Worm (Caenorhabditis elegans) whole organism, L2 larva: ENCODE results near the gene acr-7.

ENCODE experiments used
- C34F6.9 ChIP-seq: fragments of 150-350 bp; optimal IDR thresholded peaks from 2 replicates; lab custom pipeline; 2014; ENCODE audit warnings: missing biosample characterization, missing genetic modification characterization
- F13H6.1 ChIP-seq: sonication (generic microtip); optimal IDR thresholded peaks from 2 replicates; lab custom pipeline; 2016; ENCODE audit warnings: missing genetic modification characterization, missing compliant biosample characterization
- Y55F3AM.14 ChIP-seq: fragments of 200-800 bp; sonication (Bioruptor generic); optimal IDR thresholded peaks from 2 replicates; lab custom pipeline; 2018; ENCODE audit warnings: mild to moderate bottlenecking, missing genetic modification characterization, missing compliant biosample characterization
- ZK546.5 ChIP-seq: sonication (generic microtip); optimal IDR thresholded peaks from 2 replicates; lab custom pipeline; 2017; ENCODE audit warnings: missing biosample characterization, missing genetic modification characterization
- alr-1 ChIP-seq: fragments of 150-350 bp; optimal IDR thresholded peaks from 2 replicates; lab custom pipeline; 2014; ENCODE audit warnings: missing biosample characterization, missing genetic modification characterization
- aly-2 ChIP-seq: fragments of 150-350 bp; optimal IDR thresholded peaks from 2 replicates; lab custom pipeline; 2014; ENCODE audit warnings: missing biosample characterization, missing genetic modification characterization
- ama-1 ChIP-seq: fragments of 150-350 bp; optimal IDR thresholded peaks from 2 replicates; lab custom pipeline; 2018; ENCODE audit warnings: inconsistent platforms
- blmp-1 ChIP-seq: sonication (generic microtip); optimal IDR thresholded peaks from 2 replicates; lab custom pipeline; 2017; ENCODE audit warnings: missing genetic modification characterization, mild to moderate bottlenecking, missing compliant biosample characterization, antibody characterized with exemption, moderate library complexity; ENCODE audit not compliant: insufficient read depth
- ceh-16 ChIP-seq: fragments of 150-350 bp; optimal IDR thresholded peaks from 2 replicates; lab custom pipeline; 2014; ENCODE audit warnings: missing biosample characterization, missing genetic modification characterization
- ceh-82 ChIP-seq: fragments of 150-350 bp; optimal IDR thresholded peaks from 2 replicates; lab custom pipeline; 2014; ENCODE audit warnings: missing biosample characterization, missing genetic modification characterization
- crh-2 ChIP-seq: sonication (generic microtip); optimal IDR thresholded peaks from 2 replicates; lab custom pipeline; 2017; ENCODE audit warnings: missing biosample characterization, missing genetic modification characterization
- dmd-4 ChIP-seq: sonication (generic microtip); optimal IDR thresholded peaks from 2 replicates; lab custom pipeline; 2017; ENCODE audit warnings: missing biosample characterization, missing genetic modification characterization
- elt-1 ChIP-seq: fragments of 150-350 bp; optimal IDR thresholded peaks from 2 replicates; lab custom pipeline; 2014; ENCODE audit warnings: missing biosample characterization, missing genetic modification characterization
- elt-3 ChIP-seq: sonication (generic microtip); optimal IDR thresholded peaks from 2 replicates; lab custom pipeline; 2017; ENCODE audit warnings: missing biosample characterization, missing genetic modification characterization
- gmeb-1 ChIP-seq: fragments of 150-350 bp; optimal IDR thresholded peaks from 2 replicates; lab custom pipeline; 2014; ENCODE audit warnings: missing biosample characterization, missing genetic modification characterization
- lin-13 ChIP-seq: fragments of 150-350 bp; optimal IDR thresholded peaks from 2 replicates; lab custom pipeline; 2014; ENCODE audit warnings: missing biosample characterization, missing genetic modification reagents, missing genetic modification characterization
- lin-39 ChIP-seq: fragments of 150-350 bp; optimal IDR thresholded peaks from 2 replicates; lab custom pipeline; 2014; ENCODE audit warnings: missing biosample characterization, missing genetic modification reagents, missing genetic modification characterization
- mab-5 ChIP-seq: fragments of 150-350 bp; optimal IDR thresholded peaks from 2 replicates; lab custom pipeline; 2014; ENCODE audit warnings: missing biosample characterization, missing genetic modification characterization
- mbf-1 ChIP-seq: sonication (generic microtip); optimal IDR thresholded peaks from 2 replicates; lab custom pipeline; 2017; ENCODE audit warnings: missing biosample characterization, missing genetic modification characterization
- nhr-11 ChIP-seq: fragments of 150-350 bp; optimal IDR thresholded peaks from 2 replicates; lab custom pipeline; 2014; ENCODE audit warnings: missing biosample characterization, missing genetic modification characterization
- nhr-129 ChIP-seq: fragments of 150-350 bp; optimal IDR thresholded peaks from 2 replicates; lab custom pipeline; 2014; ENCODE audit warnings: missing biosample characterization, missing genetic modification characterization
- nhr-21 ChIP-seq: fragments of 150-350 bp; optimal IDR thresholded peaks from 2 replicates; lab custom pipeline; 2014; ENCODE audit warnings: missing biosample characterization, missing genetic modification characterization
- nhr-237 ChIP-seq: fragments of 150-350 bp; optimal IDR thresholded peaks from 2 replicates; lab custom pipeline; 2014; ENCODE audit warnings: missing biosample characterization, missing genetic modification characterization
- nhr-25 ChIP-seq: fragments of 150-350 bp; sonication (generic microtip); optimal IDR thresholded peaks from 3 replicates; lab custom pipeline; 2014; ENCODE audit warnings: missing biosample characterization, missing genetic modification characterization
- nhr-6 ChIP-seq: fragments of 150-350 bp; optimal IDR thresholded peaks from 2 replicates; lab custom pipeline; 2014; ENCODE audit warnings: missing biosample characterization, missing genetic modification characterization
- nhr-77 ChIP-seq: fragments of 150-350 bp; optimal IDR thresholded peaks from 2 replicates; lab custom pipeline; 2014; ENCODE audit warnings: missing biosample characterization, missing genetic modification characterization
- peb-1 ChIP-seq: fragments of 150-350 bp; optimal IDR thresholded peaks from 2 replicates; lab custom pipeline; 2014; ENCODE audit warnings: missing biosample characterization, missing genetic modification characterization
- sem-4 ChIP-seq: fragments of 150-350 bp; optimal IDR thresholded peaks from 2 replicates; lab custom pipeline; 2014; ENCODE audit warnings: missing biosample characterization, missing genetic modification reagents, missing genetic modification characterization
- sma-3 ChIP-seq: sonication (generic microtip); optimal IDR thresholded peaks from 2 replicates; lab custom pipeline; 2016; ENCODE audit warnings: missing genetic modification reagents, missing genetic modification characterization, missing compliant biosample characterization
- snpc-4 ChIP-seq: fragments of 150-350 bp; optimal IDR thresholded peaks from 2 replicates; lab custom pipeline; 2014; ENCODE audit warnings: missing biosample characterization, missing genetic modification characterization
- unc-55 ChIP-seq: fragments of 150-350 bp; sonication (generic microtip); optimal IDR thresholded peaks from 3 replicates; lab custom pipeline; 2014; ENCODE audit warnings: missing biosample characterization, missing genetic modification reagents, missing genetic modification characterization
- unc-62 ChIP-seq: fragments of 150-350 bp; optimal IDR thresholded peaks from 2 replicates; lab custom pipeline; 2014; ENCODE audit warnings: missing biosample characterization, missing genetic modification reagents, missing genetic modification characterization
- ztf-1 ChIP-seq: fragments of 200-800 bp; sonication (Bioruptor generic); conservative IDR thresholded peaks from 2 replicates; pipeline ENCODE4 v1.3.6; 2022; ENCODE audit warnings: missing genetic modification characterization, missing compliant biosample characterization
- ztf-11 ChIP-seq: sonication (generic microtip); optimal IDR thresholded peaks from 2 replicates; lab custom pipeline; 2017; ENCODE audit warnings: missing biosample characterization, missing genetic modification characterization
- ztf-4 ChIP-seq: fragments of 150-350 bp; optimal IDR thresholded peaks from 2 replicates; lab custom pipeline; 2014; ENCODE audit warnings: missing biosample characterization, missing genetic modification characterization

Gene acr-7

DNA sequence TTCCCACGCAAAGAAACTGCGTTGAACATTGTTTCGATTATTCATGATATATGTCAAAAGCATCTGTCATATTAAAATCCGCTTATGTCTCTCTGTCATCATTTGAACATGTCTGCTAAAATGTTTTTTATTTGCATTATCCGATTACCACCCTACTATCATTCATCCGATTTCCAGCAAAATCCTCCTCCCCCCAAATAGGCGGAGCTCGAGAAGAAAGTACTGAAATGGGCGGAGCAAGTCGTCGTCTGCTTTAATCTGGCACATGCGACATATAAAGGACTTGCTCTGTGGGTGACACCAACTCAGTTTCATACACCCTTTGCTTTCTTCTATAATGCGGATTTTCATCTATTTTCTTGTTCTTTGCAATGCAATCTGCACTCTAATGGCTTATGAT is 17.5 kb downstream of the acr-7 start, which contains the start of gene T09A5.14:
T09A5.14 (plus strand) TSS at position 301 of the 400 bp plus-strand sequence.
- TF ChIP-seq nhr-11 (no peak), nhr-25 (tag; lab: Kevin White, UChicago) (no peak), ceh-82 (tag; lab: Kevin White, UChicago) (no peak), nhr-21 (tag; lab: Kevin White, UChicago) (no peak), nhr-6 (tag; lab: Kevin White, UChicago) (no peak), C34F6.9 (no peak), snpc-4 (tag; lab: Kevin White, UChicago) (no peak), lin-39 (tag; lab: Kevin White, UChicago) (no peak), Y55F3AM.14 (no peak), F13H6.1 (tag; lab: Kevin White, UChicago) (no peak), peb-1 (tag; lab: Kevin White, UChicago) (no peak), alr-1 (tag; lab: Kevin White, UChicago) (no peak), sem-4 (tag; lab: Kevin White, UChicago) (no peak), nhr-237 (tag; lab: Kevin White, UChicago) (no peak)

DNA sequence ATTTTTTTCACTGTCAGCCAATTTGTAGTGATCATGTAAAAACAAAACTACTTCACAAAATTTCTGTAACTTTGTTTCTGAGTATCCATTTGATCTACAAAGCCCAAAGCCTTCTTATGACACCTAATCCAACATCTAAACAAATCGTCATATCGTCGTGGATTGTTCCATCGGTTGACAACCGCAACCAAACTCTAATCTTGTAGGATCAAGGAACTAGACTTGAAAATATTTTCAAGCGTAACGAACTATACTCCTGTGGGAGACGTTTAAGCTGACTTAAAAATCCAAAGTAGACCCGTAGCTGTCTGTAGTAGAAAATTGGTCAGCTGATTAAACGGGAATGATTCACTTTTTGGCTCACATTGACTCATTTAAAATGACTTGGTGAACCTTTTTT is 20.0 kb downstream of the acr-7 start:
- TF ChIP-seq lin-39 (tag; lab: Kevin White, UChicago) (no peak), nhr-11 (no peak), nhr-21 (tag; lab: Kevin White, UChicago) (no peak), ztf-11 (tag; lab: Kevin White, UChicago) (no peak), sma-3 (GFP tag; lab: Kevin White, UChicago) (no peak), C34F6.9 (no peak), elt-3 (tag; lab: Kevin White, UChicago) (no peak), ZK546.5 (tag; lab: Kevin White, UChicago) (no peak), ceh-16 (no peak), mab-5 (tag; lab: Kevin White, UChicago) (no peak), nhr-77 (tag; lab: Kevin White, UChicago) (no peak), ama-1 (no peak), lin-13 (GFP tag; lab: Kevin White, UChicago) (no peak), dmd-4 (tag; lab: Kevin White, UChicago) (no peak), blmp-1 (tag; lab: Kevin White, UChicago) (no peak), ztf-4 (tag; lab: Kevin White, UChicago) (no peak)
- TF ChIP-seq, all 48 proteins: peak for 0

DNA sequence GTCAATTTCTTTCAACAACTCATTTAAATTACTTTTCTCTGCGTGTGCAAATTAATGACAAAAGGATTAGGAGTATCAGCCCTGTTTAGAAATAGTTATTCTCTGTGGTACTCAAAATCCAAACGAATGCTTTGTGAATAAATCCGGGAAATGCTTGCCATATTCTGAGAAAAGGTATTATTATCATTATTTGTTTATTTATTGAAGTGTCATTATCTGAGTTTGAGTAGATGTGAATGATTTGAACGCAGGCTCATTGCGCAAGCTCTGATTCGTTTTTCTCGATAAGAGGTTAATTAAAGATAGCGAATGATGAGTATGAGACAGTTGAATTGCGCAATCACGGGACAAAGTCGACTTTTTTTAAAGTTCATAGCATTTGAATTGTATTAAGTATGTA is 21.7 kb downstream of the acr-7 start:
- no peak for TF ChIP-seq gmeb-1 (tag; lab: Kevin White, UChicago)
- TF ChIP-seq F13H6.1 (tag; lab: Kevin White, UChicago): no peak
- no peak for TF ChIP-seq blmp-1 (tag; lab: Kevin White, UChicago)
- TF ChIP-seq elt-3 (tag; lab: Kevin White, UChicago): no peak
- TF ChIP-seq ztf-1 (GFP tag; lab: Robert Waterston, UW): no peak
- no peak for TF ChIP-seq elt-1 (tag; lab: Kevin White, UChicago)
- no peak for TF ChIP-seq nhr-129 (tag; lab: Kevin White, UChicago)
- TF ChIP-seq ZK546.5 (tag; lab: Kevin White, UChicago): no peak
- no peak for TF ChIP-seq crh-2
- no peak for TF ChIP-seq lin-39 (tag; lab: Kevin White, UChicago)
- TF ChIP-seq aly-2: no peak
- no peak for TF ChIP-seq ztf-11 (tag; lab: Kevin White, UChicago)
- TF ChIP-seq nhr-237 (tag; lab: Kevin White, UChicago): no peak
- TF ChIP-seq mbf-1: no peak
- TF ChIP-seq ceh-16: no peak
- no peak for TF ChIP-seq sem-4 (tag; lab: Kevin White, UChicago)
- no peak for TF ChIP-seq mab-5 (tag; lab: Kevin White, UChicago)
- no peak for TF ChIP-seq unc-62

DNA sequence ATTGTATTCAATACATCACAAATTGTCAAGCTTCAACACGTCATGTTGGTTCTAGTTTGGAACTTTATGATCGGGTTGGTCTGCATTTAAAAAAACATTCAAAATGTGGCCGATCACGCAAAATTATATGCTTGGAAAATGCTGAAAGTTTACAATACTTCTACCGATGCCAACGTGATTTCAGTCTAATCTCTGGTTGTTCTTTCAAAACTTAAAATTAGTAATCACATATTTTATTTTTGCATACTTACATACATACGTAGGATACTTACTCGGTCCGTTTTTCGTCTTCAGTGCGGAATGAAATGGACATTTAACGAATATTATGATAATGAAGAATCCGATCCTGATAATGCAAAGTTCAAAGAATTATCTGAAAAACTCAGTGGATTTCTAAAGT is 24.5 kb downstream of the acr-7 start, which contains the start of gene srw-62:
srw-62 (plus strand) TSS at position 301 of the 400 bp plus-strand sequence.
- TF ChIP-seq nhr-6 (tag; lab: Kevin White, UChicago) (no peak), ceh-82 (tag; lab: Kevin White, UChicago) (no peak), nhr-25 (tag; lab: Kevin White, UChicago) (no peak), crh-2 (no peak), nhr-11 (no peak), unc-55 (GFP tag; lab: Kevin White, UChicago) (no peak), nhr-21 (tag; lab: Kevin White, UChicago) (no peak), lin-13 (GFP tag; lab: Kevin White, UChicago) (no peak)
